Worm (Caenorhabditis elegans) whole organism, midembryonic: ENCODE results near the gene R13D11.1.

Experiments
- flt-1 ChIP-seq: fragments of 200-800 bp; sonication (Bioruptor generic); IDR thresholded peaks from 2 replicates; pipeline ENCODE4 v1.3.6; 2022; ENCODE audit warnings: missing genetic modification characterization, missing compliant biosample characterization
- klf-2 ChIP-seq: fragments of 200-800 bp; sonication (Bioruptor generic); conservative IDR thresholded peaks from 2 replicates; pipeline ENCODE4 v1.3.6; 2022; ENCODE audit warnings: missing genetic modification reagents, missing genetic modification characterization, missing compliant biosample characterization
- ref-1 ChIP-seq: fragments of 200-800 bp; sonication (Bioruptor generic); conservative IDR thresholded peaks from 2 replicates; pipeline ENCODE4 v1.3.6; 2022; ENCODE audit warnings: missing genetic modification reagents, missing genetic modification characterization, missing compliant biosample characterization
- tab-1 ChIP-seq: fragments of 200-800 bp; sonication (Bioruptor generic); IDR thresholded peaks from 2 replicates; pipeline ENCODE4 v1.3.6; 2022; ENCODE audit warnings: missing genetic modification characterization, missing compliant biosample characterization
- ztf-29 ChIP-seq: fragments of 200-800 bp; sonication (Bioruptor generic); IDR thresholded peaks from 2 replicates; pipeline ENCODE4 v1.3.6; 2022; ENCODE audit warnings: missing genetic modification reagents, missing genetic modification characterization, missing compliant biosample characterization

ce11 chrV:817182-817581 is at the start of gene R13D11.1:
- no peak for TF ChIP-seq klf-2 (GFP tag; lab: Robert Waterston, UW)
- no peak for TF ChIP-seq flt-1
- no peak for TF ChIP-seq ztf-29 (GFP tag; lab: Robert Waterston, UW)
- no peak for TF ChIP-seq tab-1 (GFP tag; lab: Robert Waterston, UW)
- TF ChIP-seq ref-1 (GFP tag; lab: Robert Waterston, UW), result no peak
